Fruit fly (Drosophila melanogaster) whole organism, embryonic: ENCODE data around the gene CG6398.

Experiments used
- Abd-B ChIP-seq: fragments of 200-800 bp; sonication (Bioruptor generic); optimal IDR thresholded peaks from 2 replicates; lab custom pipeline; 2018; ENCODE audit warnings: missing biosample characterization, mild to moderate bottlenecking, missing genetic modification characterization, moderate library complexity
- Aef1 ChIP-seq: fragments of 200-800 bp; sonication (Bioruptor generic); IDR thresholded peaks from 3 replicates; pipeline ENCODE4 v1.3.6; 2022; ENCODE audit warnings: missing biosample characterization, missing genetic modification characterization
- C15 ChIP-seq: fragments of 200-800 bp; sonication (Bioruptor generic); IDR thresholded peaks from 3 replicates; pipeline ENCODE4 v1.3.6; 2022; ENCODE audit warnings: missing biosample characterization, missing genetic modification characterization
- CG10654 ChIP-seq: fragments of 200-800 bp; sonication (Bioruptor generic); optimal IDR thresholded peaks from 2 replicates; lab custom pipeline; 2016; ENCODE audit warnings: missing biosample characterization, missing genetic modification characterization
- CG11247 ChIP-seq: fragments of 200-800 bp; sonication (Bioruptor generic); IDR thresholded peaks from 2 replicates; pipeline ENCODE4 v1.3.6; 2022; ENCODE audit warnings: missing biosample characterization, missing genetic modification characterization
- CG11504 ChIP-seq: fragments of 200-800 bp; sonication (Bioruptor generic); optimal IDR thresholded peaks from 3 replicates; lab custom pipeline; 2019; ENCODE audit warnings: missing biosample characterization, mild to moderate bottlenecking, missing genetic modification characterization, moderate library complexity
- CG14710 ChIP-seq: fragments of 200-800 bp; sonication (Bioruptor generic); optimal IDR thresholded peaks from 3 replicates; lab custom pipeline; 2019; ENCODE audit warnings: missing biosample characterization, mild to moderate bottlenecking, missing genetic modification characterization, moderate library complexity
- CG1603 ChIP-seq: fragments of 200-800 bp; sonication (Bioruptor generic); optimal IDR thresholded peaks from 2 replicates; lab custom pipeline; 2019; ENCODE audit warnings: missing biosample characterization, mild to moderate bottlenecking, missing genetic modification characterization, moderate library complexity
- CG30403 ChIP-seq: fragments of 200-800 bp; sonication (Bioruptor generic); optimal IDR thresholded peaks from 3 replicates; lab custom pipeline; 2016; ENCODE audit warnings: missing biosample characterization, missing genetic modification characterization
- CG4282 ChIP-seq: fragments of 200-800 bp; sonication (Bioruptor generic); optimal IDR thresholded peaks from 2 replicates; lab custom pipeline; 2016; ENCODE audit warnings: missing biosample characterization, missing genetic modification characterization
- CG4707 ChIP-seq: fragments of 200-800 bp; sonication (Bioruptor generic); optimal IDR thresholded peaks from 2 replicates; lab custom pipeline; 2018; ENCODE audit warnings: missing biosample characterization, mild to moderate bottlenecking, missing genetic modification characterization, moderate library complexity
- CG7357 ChIP-seq: fragments of 200-800 bp; sonication (Bioruptor generic); IDR thresholded peaks from 3 replicates; pipeline ENCODE4 v1.3.6; 2022; ENCODE audit warnings: missing biosample characterization, missing genetic modification characterization
- CG8290 ChIP-seq, 3 experiments: fragments of 200-800 bp; sonication (Bioruptor generic); optimal IDR thresholded peaks; 2 replicates each; lab custom pipeline; 2016 to 2019; ENCODE audit warnings: missing biosample characterization in 3 of 3, missing genetic modification characterization in 3 of 3, mild to moderate bottlenecking in 2 of 3, moderate library complexity in 1 of 3
- CG8359 ChIP-seq: fragments of 200-800 bp; sonication (Bioruptor generic); optimal IDR thresholded peaks from 2 replicates; lab custom pipeline; 2017; ENCODE audit warnings: missing biosample characterization, mild to moderate bottlenecking, missing genetic modification characterization, borderline replicate concordance
- CG8924 ChIP-seq: fragments of 200-800 bp; optimal IDR thresholded peaks from 3 replicates; lab custom pipeline; 2019; ENCODE audit warnings: missing biosample characterization, mild to moderate bottlenecking, missing genetic modification characterization, moderate library complexity
- CG9727 ChIP-seq: fragments of 200-800 bp; sonication (Bioruptor generic); optimal IDR thresholded peaks from 3 replicates; lab custom pipeline; 2017; ENCODE audit warnings: missing biosample characterization, mild to moderate bottlenecking, missing genetic modification characterization
- CG9876 ChIP-seq: fragments of 200-800 bp; sonication (Bioruptor generic); optimal IDR thresholded peaks from 2 replicates; lab custom pipeline; 2016; ENCODE audit warnings: missing biosample characterization, missing genetic modification characterization
- Camta ChIP-seq: fragments of 200-800 bp; sonication (Bioruptor generic); optimal IDR thresholded peaks from 2 replicates; lab custom pipeline; 2016; ENCODE audit warnings: missing biosample characterization, missing genetic modification characterization
- D ChIP-seq, 2 experiments: fragments of 200-800 bp in 1 of 2; fragments of >200 bp in 1 of 2; sonication (Bioruptor generic) in 1 of 2; optimal IDR thresholded peaks; 2 replicates in 1 of 2; 3 replicates in 1 of 2; lab custom pipeline; 2017; ENCODE audit warnings: mild to moderate bottlenecking in 1 of 2, missing biosample characterization in 1 of 2, missing genetic modification characterization in 1 of 2, missing genetic modification reagents in 1 of 2
- Drgx ChIP-seq: fragments of 200-800 bp; sonication (Bioruptor generic); IDR thresholded peaks from 2 replicates; pipeline ENCODE4 v1.3.6; 2022; ENCODE audit warnings: missing biosample characterization, missing genetic modification characterization
- H2.0 ChIP-seq: fragments of 200-800 bp; sonication (Bioruptor generic); IDR thresholded peaks from 2 replicates; pipeline ENCODE4 v1.3.6; 2022; ENCODE audit warnings: missing biosample characterization, missing genetic modification characterization
- HLH3B ChIP-seq: fragments of 200-800 bp; sonication (Bioruptor generic); IDR thresholded peaks from 2 replicates; pipeline ENCODE4 v1.3.6; 2022; ENCODE audit warnings: missing biosample characterization, missing genetic modification characterization
- HmgD ChIP-seq: fragments of 200-800 bp; sonication (Bioruptor generic); optimal IDR thresholded peaks from 3 replicates; lab custom pipeline; 2016; ENCODE audit warnings: missing biosample characterization, missing genetic modification characterization
- Hr51 ChIP-seq, 2 experiments: fragments of 200-800 bp; sonication (Bioruptor generic); optimal IDR thresholded peaks; 2 replicates in 1 of 2; 3 replicates in 1 of 2; lab custom pipeline; 2016 to 2018; ENCODE audit warnings: missing biosample characterization in 2 of 2, missing genetic modification characterization in 2 of 2, mild to moderate bottlenecking in 1 of 2, moderate library complexity in 1 of 2
- Hsf ChIP-seq: fragments of 200-800 bp; sonication (Bioruptor generic); optimal IDR thresholded peaks from 3 replicates; lab custom pipeline; 2016; ENCODE audit warnings: missing biosample characterization, missing genetic modification characterization
- Med ChIP-seq: fragments of 200-800 bp; sonication (Bioruptor generic); peaks from one replicate; lab custom pipeline; 2016; ENCODE audit warnings: missing biosample characterization, missing genetic modification characterization, mild to moderate bottlenecking, inconsistent platforms, moderate library complexity
- Myb ChIP-seq: fragments of 200-800 bp; sonication (Bioruptor generic); optimal IDR thresholded peaks from 2 replicates; lab custom pipeline; 2016; ENCODE audit warnings: missing biosample characterization, missing genetic modification characterization
- NFAT ChIP-seq: fragments of 200-800 bp; sonication (Bioruptor generic); IDR thresholded peaks from 2 replicates; pipeline ENCODE4 v1.3.6; 2022; ENCODE audit warnings: missing biosample characterization, missing genetic modification characterization
- Rx ChIP-seq: fragments of 200-800 bp; sonication (Bioruptor generic); IDR thresholded peaks from 2 replicates; pipeline ENCODE4 v1.3.6; 2022; ENCODE audit warnings: missing biosample characterization, missing genetic modification characterization
- Side ChIP-seq: fragments of 200-800 bp; sonication (Bioruptor generic); optimal IDR thresholded peaks from 2 replicates; lab custom pipeline; 2016; ENCODE audit warnings: missing biosample characterization, missing genetic modification characterization
- Sox102F ChIP-seq: fragments of 200-800 bp; sonication (Bioruptor generic); optimal IDR thresholded peaks from 2 replicates; lab custom pipeline; 2018; ENCODE audit warnings: missing biosample characterization, mild to moderate bottlenecking, missing genetic modification characterization, moderate library complexity
- Sry-β ChIP-seq: fragments of 200-800 bp; sonication (Bioruptor generic); optimal IDR thresholded peaks from 2 replicates; lab custom pipeline; 2018; ENCODE audit warnings: missing biosample characterization, mild to moderate bottlenecking, missing genetic modification characterization, moderate library complexity
- Trl ChIP-seq, 3 experiments: fragments of >200 bp in 2 of 3; fragments of 200-800 bp in 1 of 3; sonication (Bioruptor generic) in 1 of 3; optimal IDR thresholded peaks; 2 replicates in 1 of 3; 3 replicates in 2 of 3; lab custom pipeline; 2016 to 2017; ENCODE audit warnings: missing biosample characterization in 1 of 3, missing genetic modification characterization in 1 of 3
- Usf ChIP-seq: fragments of 200-800 bp; sonication (Bioruptor generic); optimal IDR thresholded peaks from 2 replicates; lab custom pipeline; 2017; ENCODE audit warnings: missing genotype, missing biosample characterization, missing genetic modification characterization
- Xbp1 ChIP-seq: fragments of 200-800 bp; sonication (Bioruptor generic); optimal IDR thresholded peaks from 3 replicates; lab custom pipeline; 2016; ENCODE audit warnings: missing biosample characterization, mild to moderate bottlenecking, missing genetic modification characterization
- ato ChIP-seq: fragments of 200-800 bp; sonication (Bioruptor generic); IDR thresholded peaks from 2 replicates; pipeline ENCODE4 v1.3.6; 2022; ENCODE audit warnings: missing biosample characterization, missing genetic modification characterization; ENCODE audit not compliant: partially characterized antibody
- bab2 ChIP-seq: fragments of 200-800 bp; sonication (Bioruptor generic); optimal IDR thresholded peaks from 2 replicates; lab custom pipeline; 2016; ENCODE audit warnings: missing biosample characterization, missing genetic modification characterization
- chm ChIP-seq: fragments of 200-800 bp; sonication (Bioruptor generic); IDR thresholded peaks from 2 replicates; pipeline ENCODE4 v1.3.6; 2022; ENCODE audit warnings: missing biosample characterization, missing genetic modification characterization
- danr ChIP-seq: fragments of 200-800 bp; sonication (Bioruptor generic); IDR thresholded peaks from 2 replicates; pipeline ENCODE4 v1.3.6; 2022; ENCODE audit warnings: missing biosample characterization, missing genetic modification characterization
- dysf ChIP-seq: fragments of 200-800 bp; sonication (Bioruptor generic); IDR thresholded peaks from 3 replicates; pipeline ENCODE4 v1.3.6; 2022; ENCODE audit warnings: missing biosample characterization, missing genetic modification characterization
- eve ChIP-seq, 2 experiments: fragments of >200 bp; optimal IDR thresholded peaks; 2 replicates each; lab custom pipeline; 2017; ENCODE audit warnings: missing biosample characterization in 2 of 2, missing genetic modification characterization in 2 of 2
- fd102C ChIP-seq: fragments of 200-800 bp; sonication (Bioruptor generic); optimal IDR thresholded peaks from 2 replicates; lab custom pipeline; 2018; ENCODE audit warnings: missing biosample characterization, mild to moderate bottlenecking, missing genetic modification characterization, moderate library complexity
- gem ChIP-seq: fragments of 200-800 bp; sonication (Bioruptor generic); optimal IDR thresholded peaks from 2 replicates; lab custom pipeline; 2019; ENCODE audit warnings: missing biosample characterization, mild to moderate bottlenecking, missing genetic modification characterization, moderate library complexity
- grau ChIP-seq: fragments of 200-800 bp; optimal IDR thresholded peaks from 3 replicates; lab custom pipeline; 2019; ENCODE audit warnings: missing biosample characterization, mild to moderate bottlenecking, missing genetic modification characterization, moderate library complexity
- rib ChIP-seq: fragments of 200-800 bp; sonication (Bioruptor generic); IDR thresholded peaks from 2 replicates; pipeline ENCODE4 v1.3.6; 2022; ENCODE audit warnings: missing biosample characterization, missing genetic modification characterization
- sd ChIP-seq: fragments of 200-800 bp; sonication (Bioruptor generic); optimal IDR thresholded peaks from 3 replicates; lab custom pipeline; 2018; ENCODE audit warnings: missing biosample characterization, mild to moderate bottlenecking, missing genetic modification characterization, moderate library complexity

The CG6398 gene

dm6 chrX:17881138-17882121 is 50.8 kb downstream of the CG6398 start (continued):
- TF ChIP-seq HLH3B (GFP tag; lab: Robert Waterston, UW) (peak; percentile 35; the same call in 1 of the 2 replicates), dysf (peak; percentile 71; the same call in 2 of the 3 replicates), CG8359 (GFP tag; lab: Kevin White, UChicago) (no peak), CG11504 (peak; percentile 68), C15 (no peak), CG7357 (GFP tag; lab: Robert Waterston, UW) (no peak), Rx (GFP tag; lab: Robert Waterston, UW) (peak; percentile 39; the same call in 1 of the 2 replicates), grau (tag; lab: Kevin White, UChicago) (peak; percentile 88), CG9727 (peak; percentile 36), Hr51 (GFP tag; optimal IDR thresholded peaks at IDR 0.05; lab: Kevin White, UChicago) (peak; percentile 6 to 59), CG10654 (GFP tag; lab: Kevin White, UChicago) (peak; percentile 24), Trl (optimal IDR thresholded peaks at IDR 0.05; lab: Kevin White, UChicago) (peak; percentile 19 to 32), Trl (GFP tag; optimal IDR thresholded peaks at IDR 0.05; lab: Kevin White, UChicago) (no peak), CG8924 (peak; percentile 21), sd (tag; lab: Kevin White, UChicago) (peak; percentile 75), CG14710 (tag; lab: Kevin White, UChicago) (no peak), Usf (GFP tag; lab: Kevin White, UChicago) (peak; percentile 63), eve (GFP tag; optimal IDR thresholded peaks at IDR 0.05; lab: Kevin White, UChicago) (peak in 1 of 2 experiments; percentile 83), Camta (peak; percentile 9), danr (GFP tag; lab: Robert Waterston, UW) (peak; percentile 36; the same call in 1 of the 2 replicates), Sox102F (peak; percentile 68), chm (0 out of 2 replicates have a peak, but pooled peaks have one; percentile 13), CG11247 (GFP tag; lab: Robert Waterston, UW) (peak; percentile 44; the same call in 1 of the 2 replicates), NFAT (0 out of 2 replicates have a peak, but pooled peaks have one; percentile 7), Abd-B (GFP tag; lab: Kevin White, UChicago) (peak; percentile 32), Aef1 (GFP tag; lab: Robert Waterston, UW) (peak; percentile 63), ato (GFP tag; lab: Robert Waterston, UW) (no peak), CG4282 (GFP tag; lab: Kevin White, UChicago) (no peak), fd102C (GFP tag; lab: Kevin White, UChicago) (no peak), rib (GFP tag; lab: Robert Waterston, UW) (0 out of 2 replicates have a peak, but pooled peaks have one; percentile 43), H2.0 (GFP tag; lab: Robert Waterston, UW) (0 out of 2 replicates have a peak, but pooled peaks have one; percentile 34), Sry-β (GFP tag; lab: Kevin White, UChicago) (no peak), Xbp1 (GFP tag; lab: Kevin White, UChicago) (peak; percentile 58), CG1603 (tag; lab: Kevin White, UChicago) (peak; percentile 53), CG30403 (GFP tag; lab: Kevin White, UChicago) (peak; percentile 69), D (optimal IDR thresholded peaks at IDR 0.05; lab: Kevin White, UChicago) (no peak), D (GFP tag; optimal IDR thresholded peaks at IDR 0.05; lab: Kevin White, UChicago) (no peak), gem (tag; lab: Kevin White, UChicago) (peak; percentile 66), Hsf (GFP tag; lab: Kevin White, UChicago) (peak; percentile 40), CG9876 (GFP tag; lab: Kevin White, UChicago) (peak; percentile 34), bab2 (peak; percentile 46), Myb (peak; percentile 44), CG8290 (GFP tag; optimal IDR thresholded peaks at IDR 0.05; lab: Kevin White, UChicago) (no peak), CG8290 (tag; optimal IDR thresholded peaks at IDR 0.05; lab: Kevin White, UChicago) (peak in 1 of 2 experiments; percentile 85), Side (GFP tag; lab: Kevin White, UChicago) (peak; percentile 14), HmgD (GFP tag; lab: Kevin White, UChicago) (no peak), Med (peak; percentile 97), CG4707 (GFP tag; lab: Kevin White, UChicago) (no peak), Drgx (GFP tag; lab: Robert Waterston, UW) (peak; percentile 79)
